Fruit fly (Drosophila melanogaster) whole organism, embryonic: ENCODE measurements around the gene CG11768.
A peak's percentile ranks its signal among the peaks of the same experiment; 100 is the strongest.

ENCODE experiments used
- Ada2b ChIP-seq: fragments of 200-800 bp; sonication (Bioruptor generic); IDR thresholded peaks from 2 replicates; pipeline ENCODE4 v1.3.6; 2022; ENCODE audit warnings: missing biosample characterization, missing genetic modification characterization
- Bgb ChIP-seq: fragments of 200-800 bp; sonication (Bioruptor generic); IDR thresholded peaks from 2 replicates; pipeline ENCODE4 v1.3.6; 2022; ENCODE audit warnings: missing biosample characterization, missing genetic modification characterization; ENCODE audit not compliant: partially characterized antibody
- CG10565 ChIP-seq: fragments of 200-800 bp; sonication (Bioruptor generic); optimal IDR thresholded peaks from 3 replicates; lab custom pipeline; 2016; ENCODE audit warnings: missing biosample characterization, mild to moderate bottlenecking, missing genetic modification characterization
- CG10979 ChIP-seq: fragments of 200-800 bp; sonication (Bioruptor generic); optimal IDR thresholded peaks from 2 replicates; lab custom pipeline; 2018; ENCODE audit warnings: missing biosample characterization, mild to moderate bottlenecking, missing genetic modification characterization, moderate library complexity
- CG11093 ChIP-seq: fragments of 200-800 bp; sonication (Bioruptor generic); IDR thresholded peaks from 3 replicates; pipeline ENCODE4 v1.3.6; 2022; ENCODE audit warnings: missing biosample characterization, missing genetic modification characterization
- CG11247 ChIP-seq: fragments of 200-800 bp; sonication (Bioruptor generic); IDR thresholded peaks from 2 replicates; pipeline ENCODE4 v1.3.6; 2022; ENCODE audit warnings: missing biosample characterization, missing genetic modification characterization
- CG11504 ChIP-seq: fragments of 200-800 bp; sonication (Bioruptor generic); optimal IDR thresholded peaks from 3 replicates; lab custom pipeline; 2019; ENCODE audit warnings: missing biosample characterization, mild to moderate bottlenecking, missing genetic modification characterization, moderate library complexity
- CG12155 ChIP-seq: fragments of 200-800 bp; sonication (Bioruptor generic); optimal IDR thresholded peaks from 3 replicates; lab custom pipeline; 2016; ENCODE audit warnings: missing biosample characterization, missing genetic modification characterization
- CG1233 ChIP-seq: fragments of 200-800 bp; sonication (Bioruptor generic); optimal IDR thresholded peaks from 4 replicates; lab custom pipeline; 2018; ENCODE audit warnings: missing biosample characterization, mild to moderate bottlenecking, missing genetic modification characterization
- CG14441 ChIP-seq: fragments of 200-800 bp; sonication (Bioruptor generic); IDR thresholded peaks from 2 replicates; pipeline ENCODE4 v1.3.6; 2022; ENCODE audit warnings: missing biosample characterization, missing genetic modification characterization
- CG14710 ChIP-seq: fragments of 200-800 bp; sonication (Bioruptor generic); optimal IDR thresholded peaks from 3 replicates; lab custom pipeline; 2019; ENCODE audit warnings: missing biosample characterization, mild to moderate bottlenecking, missing genetic modification characterization, moderate library complexity
- CG15269 ChIP-seq: fragments of 200-800 bp; sonication (Bioruptor generic); optimal IDR thresholded peaks from 2 replicates; lab custom pipeline; 2018; ENCODE audit warnings: missing biosample characterization, mild to moderate bottlenecking, missing genetic modification characterization, moderate library complexity
- CG15601 ChIP-seq: fragments of 200-800 bp; sonication (Bioruptor generic); optimal IDR thresholded peaks from 3 replicates; lab custom pipeline; 2019; ENCODE audit warnings: missing biosample characterization, mild to moderate bottlenecking, missing genetic modification characterization, moderate library complexity
- CG15696 ChIP-seq: fragments of 200-800 bp; sonication (Bioruptor generic); optimal IDR thresholded peaks from 2 replicates; lab custom pipeline; 2019; ENCODE audit warnings: missing biosample characterization, mild to moderate bottlenecking, missing genetic modification characterization, moderate library complexity
- CG16815 ChIP-seq: fragments of 200-800 bp; sonication (Bioruptor generic); optimal IDR thresholded peaks from 3 replicates; lab custom pipeline; 2017; ENCODE audit warnings: missing biosample characterization, mild to moderate bottlenecking, missing genetic modification characterization
- CG18476 ChIP-seq: fragments of 200-800 bp; sonication (Bioruptor generic); optimal IDR thresholded peaks from 2 replicates; lab custom pipeline; 2016; ENCODE audit warnings: missing biosample characterization, mild to moderate bottlenecking, missing genetic modification characterization
- CG2120 ChIP-seq: fragments of 200-800 bp; sonication (Bioruptor generic); optimal IDR thresholded peaks from 3 replicates; lab custom pipeline; 2016; ENCODE audit warnings: missing biosample characterization, missing genetic modification characterization
- CG2202 ChIP-seq: fragments of 200-800 bp; sonication (Bioruptor generic); optimal IDR thresholded peaks from 2 replicates; lab custom pipeline; 2018; ENCODE audit warnings: missing biosample characterization, mild to moderate bottlenecking, missing genetic modification characterization
- CG43689 ChIP-seq: fragments of 200-800 bp; sonication (Bioruptor generic); IDR thresholded peaks from 2 replicates; pipeline ENCODE4 v1.3.6; 2022; ENCODE audit warnings: missing biosample characterization, missing genetic modification characterization
- CG5180 ChIP-seq: fragments of 200-800 bp; sonication (Bioruptor generic); optimal IDR thresholded peaks from 3 replicates; lab custom pipeline; 2017; ENCODE audit warnings: missing biosample characterization, missing genetic modification characterization, mild to moderate bottlenecking, moderate library complexity, missing genetic modification reagents
- Dek ChIP-seq: fragments of 200-800 bp; sonication (Bioruptor generic); optimal IDR thresholded peaks from 3 replicates; lab custom pipeline; 2019; ENCODE audit warnings: missing biosample characterization, mild to moderate bottlenecking, missing genetic modification characterization, moderate library complexity
- Dll ChIP-seq: fragments of 200-800 bp; sonication (Bioruptor generic); IDR thresholded peaks from 4 replicates; pipeline ENCODE4 v1.3.6; 2022; ENCODE audit warnings: missing biosample characterization, missing genetic modification characterization; ENCODE audit not compliant: partially characterized antibody
- Hmx ChIP-seq: fragments of 200-800 bp; sonication (Bioruptor generic); optimal IDR thresholded peaks from 2 replicates; lab custom pipeline; 2016; ENCODE audit warnings: missing biosample characterization, missing genetic modification characterization
- Kr ChIP-seq: fragments of 200-800 bp; sonication (Bioruptor generic); optimal IDR thresholded peaks from 2 replicates; lab custom pipeline; 2017; ENCODE audit warnings: missing biosample characterization, mild to moderate bottlenecking, missing genetic modification characterization
- Mad ChIP-seq: fragments of 200-800 bp; sonication (Bioruptor generic); optimal IDR thresholded peaks from 2 replicates; lab custom pipeline; 2016; ENCODE audit warnings: missing biosample characterization, missing genetic modification characterization
- Med ChIP-seq: fragments of 200-800 bp; sonication (Bioruptor generic); peaks from one replicate; lab custom pipeline; 2016; ENCODE audit warnings: missing biosample characterization, missing genetic modification characterization, mild to moderate bottlenecking, inconsistent platforms, moderate library complexity
- Nf-YB ChIP-seq: fragments of 200-800 bp; sonication (Bioruptor generic); optimal IDR thresholded peaks from 3 replicates; lab custom pipeline; 2019; ENCODE audit warnings: missing biosample characterization, mild to moderate bottlenecking, missing genetic modification characterization, moderate library complexity
- Oli ChIP-seq: fragments of 200-800 bp; sonication (Bioruptor generic); optimal IDR thresholded peaks from 2 replicates; lab custom pipeline; 2018; ENCODE audit warnings: missing biosample characterization, mild to moderate bottlenecking, missing genetic modification characterization, moderate library complexity
- Ptx1 ChIP-seq: fragments of 200-800 bp; sonication (Bioruptor generic); IDR thresholded peaks from 2 replicates; pipeline ENCODE4 v1.3.6; 2022; ENCODE audit warnings: missing biosample characterization, missing genetic modification characterization
- Ravus ChIP-seq: fragments of 200-800 bp; sonication (Bioruptor generic); IDR thresholded peaks from 2 replicates; pipeline ENCODE4 v1.3.6; 2022; ENCODE audit warnings: missing biosample characterization, missing genetic modification characterization
- Sry-β ChIP-seq: fragments of 200-800 bp; sonication (Bioruptor generic); optimal IDR thresholded peaks from 2 replicates; lab custom pipeline; 2018; ENCODE audit warnings: missing biosample characterization, mild to moderate bottlenecking, missing genetic modification characterization, moderate library complexity
- Usf ChIP-seq: fragments of 200-800 bp; sonication (Bioruptor generic); optimal IDR thresholded peaks from 2 replicates; lab custom pipeline; 2017; ENCODE audit warnings: missing genotype, missing biosample characterization, missing genetic modification characterization
- amos ChIP-seq: fragments of 200-800 bp; sonication (Bioruptor generic); IDR thresholded peaks from 2 replicates; pipeline ENCODE4 v1.3.6; 2022; ENCODE audit warnings: missing biosample characterization, missing genetic modification characterization; ENCODE audit not compliant: partially characterized antibody
- bsh ChIP-seq, 2 experiments: fragments of 200-800 bp; sonication (Bioruptor generic); optimal IDR thresholded peaks; 2 replicates each; lab custom pipeline; 2017 to 2018; ENCODE audit warnings: mild to moderate bottlenecking in 2 of 2, missing biosample characterization in 2 of 2, missing genetic modification characterization in 2 of 2, moderate library complexity in 1 of 2
- dimm ChIP-seq: fragments of 200-800 bp; sonication (Bioruptor generic); IDR thresholded peaks from 2 replicates; pipeline ENCODE4 v1.3.6; 2022; ENCODE audit warnings: missing biosample characterization, missing genetic modification characterization
- gt ChIP-seq: fragments of 200-800 bp; sonication (Bioruptor generic); IDR thresholded peaks from 2 replicates; pipeline ENCODE4 v1.3.6; 2022; ENCODE audit warnings: missing biosample characterization, missing genetic modification characterization
- h ChIP-seq: fragments of >200 bp; optimal IDR thresholded peaks from 2 replicates; lab custom pipeline; 2017
- lov ChIP-seq, 2 experiments: fragments of 200-800 bp in 1 of 2; fragments of >200 bp in 1 of 2; sonication (Bioruptor generic) in 1 of 2; IDR thresholded peaks in 1 of 2; optimal IDR thresholded peaks in 1 of 2; 2 replicates in 1 of 2; 3 replicates in 1 of 2; pipeline versions ENCODE4 v1.3.6 to Lab custom; 2017 to 2022; ENCODE audit warnings: missing biosample characterization in 1 of 2, missing genetic modification characterization in 1 of 2
- mirr ChIP-seq: fragments of 200-800 bp; sonication (Bioruptor generic); optimal IDR thresholded peaks from 3 replicates; lab custom pipeline; 2018; ENCODE audit warnings: missing biosample characterization, mild to moderate bottlenecking, missing genetic modification characterization
- nerfin-2 ChIP-seq: fragments of 200-800 bp; sonication (Bioruptor generic); IDR thresholded peaks from 2 replicates; pipeline ENCODE4 v1.3.6; 2022; ENCODE audit warnings: missing biosample characterization, missing genetic modification characterization; ENCODE audit not compliant: partially characterized antibody
- otp ChIP-seq: fragments of 200-800 bp; sonication (Bioruptor generic); IDR thresholded peaks from 3 replicates; pipeline ENCODE4, ENCODE4 v1.3.6; 2022; ENCODE audit warnings: missing biosample characterization, missing genetic modification characterization
- pan ChIP-seq, 4 experiments: fragments of >200 bp in 3 of 4; fragments of 200-800 bp in 1 of 4; sonication (Bioruptor generic) in 1 of 4; optimal IDR thresholded peaks in 3 of 4; IDR thresholded peaks in 1 of 4; 2 replicates each; pipeline versions ENCODE4 v1.3.6 to Lab custom; 2017 to 2022; ENCODE audit warnings: missing biosample characterization in 2 of 4, missing genetic modification characterization in 2 of 4, mixed read lengths in 1 of 4
- phol ChIP-seq: fragments of 200-800 bp; sonication (Bioruptor generic); optimal IDR thresholded peaks from 3 replicates; lab custom pipeline; 2018; ENCODE audit warnings: missing biosample characterization, mild to moderate bottlenecking, missing genetic modification characterization, moderate library complexity
- sug ChIP-seq: fragments of 200-800 bp; optimal IDR thresholded peaks from 2 replicates; lab custom pipeline; 2019; ENCODE audit warnings: missing biosample characterization, mild to moderate bottlenecking, missing genetic modification characterization, moderate library complexity
- tio ChIP-seq: fragments of 200-800 bp; sonication (Bioruptor generic); optimal IDR thresholded peaks from 2 replicates; lab custom pipeline; 2017; ENCODE audit warnings: missing biosample characterization, missing genetic modification characterization, inconsistent platforms
- vfl ChIP-seq: fragments of 200-800 bp; sonication (Bioruptor generic); optimal IDR thresholded peaks from 2 replicates; lab custom pipeline; 2016; ENCODE audit warnings: missing biosample characterization, missing genetic modification characterization
- zen2 ChIP-seq: fragments of 200-800 bp; sonication (Bioruptor generic); IDR thresholded peaks from 3 replicates; pipeline ENCODE4 v1.3.6; 2022; ENCODE audit warnings: missing biosample characterization, missing genetic modification characterization; ENCODE audit not compliant: partially characterized antibody

CG11768 gene

DNA sequence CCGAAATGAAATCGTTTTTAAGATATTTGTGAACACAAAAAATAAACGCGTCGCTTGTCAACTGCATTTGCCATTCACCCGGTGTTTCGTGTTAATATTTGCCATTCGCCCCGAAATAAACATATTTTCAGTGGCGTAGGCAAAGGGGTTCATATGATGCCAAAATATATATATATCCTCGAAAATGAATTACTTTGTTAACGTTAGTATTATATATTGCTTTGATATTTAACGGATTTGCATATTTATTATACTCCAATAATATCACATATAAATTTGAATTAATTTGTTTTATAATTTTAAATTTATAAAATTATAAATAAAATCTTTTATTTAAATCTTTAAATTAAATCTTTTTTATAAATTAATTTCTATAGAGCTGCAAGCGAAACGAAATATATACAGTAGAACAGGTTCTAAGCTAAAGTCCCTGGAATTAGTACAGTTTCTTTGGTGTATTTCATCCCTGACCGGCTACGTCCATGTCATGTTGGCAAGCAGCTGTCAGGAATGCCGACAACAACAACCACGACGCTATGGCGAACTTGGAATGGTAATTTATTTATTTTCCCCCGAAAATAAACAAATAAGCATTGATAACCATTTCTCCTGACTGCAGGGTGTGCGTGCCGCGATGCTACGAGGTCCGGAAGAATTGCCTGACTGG lies 36.3 kb downstream of the CG11768 start, which contains the start of the genes M1BP and CG8202 (continued):
- no peak for TF ChIP-seq zen2
- TF ChIP-seq CG10979 (tag; lab: Kevin White, UChicago), result peak; percentile 93
- peak; percentile 78 for TF ChIP-seq CG12155
- TF ChIP-seq CG11247 (GFP tag; lab: Robert Waterston, UW), result peak; percentile 67
- 0 out of 2 replicates have a peak, but pooled peaks have one; percentile 37 for TF ChIP-seq dimm (GFP tag; lab: Robert Waterston, UW)
- TF ChIP-seq CG15696 (tag; lab: Kevin White, UChicago), result peak; percentile 91
- TF ChIP-seq Bgb, result no peak
- TF ChIP-seq CG15269, result peak; percentile 89
- no peak for TF ChIP-seq CG5180 (GFP tag; lab: Kevin White, UChicago)
- TF ChIP-seq CG1233 (GFP tag; lab: Kevin White, UChicago), result peak; percentile 96
- TF ChIP-seq sug (tag; lab: Kevin White, UChicago), result peak; percentile 92
- TF ChIP-seq otp (GFP tag; lab: Robert Waterston, UW), result no peak
- TF ChIP-seq nerfin-2 (GFP tag; lab: Robert Waterston, UW), result no peak
- TF ChIP-seq Ptx1, result peak; percentile 85
- peak; percentile 7 for TF ChIP-seq Kr (GFP tag; lab: Kevin White, UChicago)
- TF ChIP-seq Nf-YB (GFP tag; lab: Kevin White, UChicago), result peak; percentile 85
- TF ChIP-seq tio, result peak; percentile 84
- peak; percentile 70 for TF ChIP-seq Mad (GFP tag; lab: Kevin White, UChicago)
- TF ChIP-seq Oli (tag; lab: Kevin White, UChicago), result peak; percentile 92
- TF ChIP-seq Ravus (GFP tag; lab: Robert Waterston, UW), result no peak; the same call in 1 of the 2 replicates
- peak; percentile 77 for TF ChIP-seq CG2202 (tag; lab: Kevin White, UChicago)
- peak; percentile 82 for TF ChIP-seq CG2120 (GFP tag; lab: Kevin White, UChicago)
- peak; percentile 43 for TF ChIP-seq CG10565 (GFP tag; lab: Kevin White, UChicago)
- TF ChIP-seq Med, result peak; percentile 89
- peak; percentile 72; the same call in 1 of the 3 replicates for TF ChIP-seq CG11093 (GFP tag; lab: Robert Waterston, UW)
- no peak for TF ChIP-seq amos (GFP tag; lab: Robert Waterston, UW)
- peak; percentile 51 for TF ChIP-seq Sry-β
- TF ChIP-seq mirr (GFP tag; lab: Kevin White, UChicago), result peak; percentile 56
- peak; percentile 93 for TF ChIP-seq CG11504 (tag; lab: Kevin White, UChicago)
- peak; percentile 57; the same call in 1 of the 2 replicates for TF ChIP-seq CG43689
- no peak for TF ChIP-seq h
- TF ChIP-seq Dll (GFP tag; lab: Robert Waterston, UW), result no peak
- peak; percentile 53 for TF ChIP-seq CG18476 (GFP tag; lab: Kevin White, UChicago)
- peak; percentile 94 for TF ChIP-seq phol (tag; lab: Kevin White, UChicago)
- TF ChIP-seq Hmx (GFP tag; lab: Kevin White, UChicago), result no peak
- peak; percentile 89 for TF ChIP-seq CG15601 (tag; lab: Kevin White, UChicago)
- peak; percentile 0 for TF ChIP-seq vfl (GFP tag; lab: Kevin White, UChicago)
- peak; percentile 95 for TF ChIP-seq CG14710 (tag; lab: Kevin White, UChicago)
- TF ChIP-seq Ada2b (GFP tag; lab: Robert Waterston, UW), result peak; percentile 55; the same call in 1 of the 2 replicates
- TF ChIP-seq Dek, result no peak
- TF ChIP-seq lov (optimal IDR thresholded peaks at IDR 0.05; lab: Kevin White, UChicago), result no peak
- no peak for TF ChIP-seq lov (GFP tag; IDR thresholded peaks at IDR 0.05; lab: Robert Waterston, UW)
- no peak for TF ChIP-seq gt
- no peak for TF ChIP-seq pan (optimal IDR thresholded peaks at IDR 0.05; lab: Kevin White, UChicago)
- TF ChIP-seq pan (GFP tag; optimal IDR thresholded peaks at IDR 0.05 in 1 of 2, IDR thresholded peaks at IDR 0.05 in 1 of 2), result peak in 1 of 2 experiments; percentile 69
- TF ChIP-seq CG14441, result peak; percentile 76
- peak; percentile 86 for TF ChIP-seq CG16815 (GFP tag; lab: Kevin White, UChicago)
- TF ChIP-seq Usf (GFP tag; lab: Kevin White, UChicago), result peak; percentile 87
- TF ChIP-seq bsh (GFP tag; optimal IDR thresholded peaks at IDR 0.05; lab: Kevin White, UChicago), result peak; percentile 67 to 86
